Fruit fly (Drosophila melanogaster): ENCODE results near the gene CG14269.

The CG14269 gene

DNA sequence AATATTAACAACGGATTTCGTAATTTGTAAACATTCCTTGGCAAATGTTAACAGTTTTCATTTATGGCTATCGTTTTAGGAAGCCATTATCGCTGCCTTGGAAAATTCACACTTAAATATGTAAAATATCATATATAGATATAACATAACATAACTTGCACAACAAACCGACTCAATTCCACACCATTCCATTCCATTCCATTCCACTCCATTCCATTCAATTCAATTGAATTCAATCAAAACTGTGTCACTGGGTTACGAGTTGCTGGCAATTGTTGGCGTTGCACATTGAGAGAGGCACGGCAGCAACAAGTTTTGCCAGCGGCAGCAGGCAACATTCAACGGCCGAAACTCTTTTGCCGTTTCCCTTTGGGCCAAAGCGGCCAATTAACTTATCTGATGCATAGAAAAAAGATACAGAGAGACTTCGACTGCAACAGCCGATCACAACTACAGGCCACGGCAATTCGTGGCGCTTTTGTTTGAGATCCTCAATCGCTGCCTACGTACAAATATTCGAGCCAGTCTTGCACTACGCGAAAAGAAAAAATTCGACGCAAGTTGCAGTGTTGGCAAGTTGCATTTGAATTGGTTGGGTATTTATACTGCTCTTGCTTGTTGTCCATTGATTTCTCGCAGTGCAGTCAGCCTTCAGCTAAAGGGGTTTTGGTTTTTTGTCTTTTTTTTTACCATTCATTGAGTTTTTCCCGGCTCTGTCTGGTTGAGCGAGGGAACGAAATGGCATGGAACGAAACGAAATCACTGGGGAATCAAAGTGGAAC is 17.6 kb upstream of the CG14269 start:
- no peak for TF ChIP-seq noc (tag; optimal IDR thresholded peaks at IDR 0.05)

DNA sequence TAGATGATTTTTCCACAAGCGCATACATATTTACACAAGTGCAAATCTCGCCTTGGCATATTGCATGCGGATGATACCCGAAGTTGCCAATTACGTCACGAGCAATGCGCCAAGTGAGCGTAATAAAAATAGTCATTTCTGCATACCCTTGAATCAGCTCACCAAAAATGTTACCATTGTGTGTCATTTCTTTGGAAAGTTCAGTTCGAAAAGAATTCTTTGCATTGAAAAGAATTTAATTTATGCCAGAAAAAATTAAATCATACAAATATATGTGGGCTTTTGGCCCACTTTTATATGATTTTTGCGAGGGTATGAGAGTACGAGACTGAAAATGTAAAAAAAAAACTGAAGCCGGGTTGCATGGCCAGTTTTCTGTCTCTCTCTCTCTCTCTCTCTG is 16.3 kb upstream of the CG14269 start:
- TF ChIP-seq noc (tag; optimal IDR thresholded peaks at IDR 0.05), result no peak

DNA sequence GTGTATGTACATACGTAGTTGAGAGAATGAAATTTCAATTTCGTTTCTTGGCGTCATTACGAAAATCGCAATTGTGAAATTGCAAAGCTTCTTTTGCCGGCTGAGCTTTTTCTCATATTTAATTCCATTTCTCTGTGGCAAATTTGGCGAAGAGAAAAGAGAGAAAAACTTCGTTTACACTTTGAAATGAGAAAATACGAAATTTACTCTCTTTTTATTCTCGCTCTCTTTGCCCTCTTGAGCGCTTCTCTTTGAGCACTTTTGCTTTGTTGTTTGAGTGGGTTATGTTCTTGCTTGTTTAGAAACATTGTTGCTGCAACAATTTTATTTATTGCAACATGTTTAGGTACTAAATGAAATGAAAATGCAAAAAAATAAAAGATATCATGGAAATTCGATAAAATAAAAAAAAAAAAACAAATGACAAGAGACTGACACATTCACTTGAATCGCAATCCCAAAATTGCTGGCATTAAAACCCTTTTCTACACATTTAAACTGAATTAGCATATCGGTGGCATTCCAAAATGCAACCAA is 15.7 kb upstream of the CG14269 start:
- TF ChIP-seq noc (tag; optimal IDR thresholded peaks at IDR 0.05), result no peak

DNA sequence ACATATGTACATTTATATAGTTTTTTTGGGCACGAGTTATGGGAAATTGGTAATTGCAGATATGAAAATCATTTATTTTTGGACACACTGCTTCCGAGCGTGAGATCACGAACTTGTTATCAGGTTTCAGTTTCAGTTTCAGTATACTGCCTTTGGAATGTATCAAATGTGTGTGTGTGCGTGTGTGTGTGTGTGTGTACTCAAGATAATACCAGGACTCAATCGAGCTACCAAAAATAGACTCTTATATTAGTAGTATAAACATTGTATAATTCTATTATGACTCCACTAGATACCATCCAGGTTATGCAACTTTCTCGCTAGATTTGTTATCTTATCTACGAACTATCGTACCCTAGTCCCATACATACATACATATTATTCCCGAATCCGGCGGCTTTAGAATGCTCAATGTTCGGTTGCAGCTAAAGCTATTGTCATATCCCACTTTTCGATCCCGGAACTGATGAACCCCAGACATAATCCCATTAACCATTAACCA is 13.3 kb upstream of the CG14269 start, which contains the start of gene CG12535:
CG12535 (minus strand) TSS at position 51 of the 502 bp plus-strand sequence.
- no peak for TF ChIP-seq noc (tag; optimal IDR thresholded peaks at IDR 0.05)

DNA sequence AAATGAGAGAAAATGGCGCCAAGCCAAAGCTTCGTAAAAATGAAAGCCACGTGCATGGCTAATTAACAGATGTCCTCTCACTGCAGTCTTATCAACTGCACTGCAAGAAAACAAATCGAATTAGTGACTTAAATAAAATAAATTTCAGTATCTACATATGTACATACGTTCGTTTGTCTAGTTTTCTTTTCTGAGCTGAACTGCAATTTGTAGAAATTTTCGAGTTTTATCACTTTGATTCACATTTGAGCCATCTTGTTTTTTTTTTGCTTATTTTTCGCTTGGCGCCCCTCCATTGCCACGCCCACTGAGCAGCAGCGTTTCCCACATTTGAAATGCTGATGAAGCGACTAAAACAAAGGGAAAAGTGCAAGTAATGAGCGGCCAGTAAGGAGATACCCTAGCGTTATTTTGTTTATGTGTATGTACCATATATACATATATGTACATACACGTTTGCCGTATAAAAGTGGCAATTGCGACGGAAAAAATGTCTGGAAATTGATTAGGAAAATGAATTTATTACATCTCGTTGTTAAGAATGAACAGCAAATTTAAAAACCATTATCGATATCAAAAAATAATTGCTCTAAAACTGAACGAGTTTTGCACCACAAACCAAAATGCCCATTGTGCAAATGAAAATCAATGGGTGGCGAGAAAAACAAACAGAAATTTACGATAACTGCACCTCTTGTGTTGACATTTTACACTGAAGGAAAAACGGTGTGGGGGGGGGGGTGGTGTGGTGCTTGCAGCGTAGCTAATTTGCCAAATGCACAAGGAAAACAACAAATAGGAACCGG is 12.3 kb upstream of the CG14269 start:
- TF ChIP-seq noc (tag; optimal IDR thresholded peaks at IDR 0.05), result no peak

DNA sequence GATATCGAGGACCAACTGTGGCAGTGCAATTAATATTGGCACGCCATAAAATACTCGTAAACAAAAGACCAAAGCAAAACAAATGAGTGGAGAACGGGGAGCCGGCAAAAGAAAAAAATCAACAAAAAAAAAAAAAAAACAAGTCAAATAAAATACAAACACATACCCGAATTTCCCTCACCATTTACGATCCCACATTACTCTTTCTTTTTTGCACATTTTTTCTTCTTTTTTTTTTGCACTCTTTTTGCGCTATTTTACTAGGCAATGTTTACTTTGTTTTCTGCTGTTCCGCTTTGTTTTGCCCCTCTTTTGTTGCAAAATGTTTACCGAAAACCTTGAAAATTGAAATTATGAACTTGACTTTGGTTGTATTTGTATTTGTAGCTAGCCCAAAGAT is 11.0 kb upstream of the CG14269 start:
- no peak for TF ChIP-seq noc (tag; optimal IDR thresholded peaks at IDR 0.05)

DNA sequence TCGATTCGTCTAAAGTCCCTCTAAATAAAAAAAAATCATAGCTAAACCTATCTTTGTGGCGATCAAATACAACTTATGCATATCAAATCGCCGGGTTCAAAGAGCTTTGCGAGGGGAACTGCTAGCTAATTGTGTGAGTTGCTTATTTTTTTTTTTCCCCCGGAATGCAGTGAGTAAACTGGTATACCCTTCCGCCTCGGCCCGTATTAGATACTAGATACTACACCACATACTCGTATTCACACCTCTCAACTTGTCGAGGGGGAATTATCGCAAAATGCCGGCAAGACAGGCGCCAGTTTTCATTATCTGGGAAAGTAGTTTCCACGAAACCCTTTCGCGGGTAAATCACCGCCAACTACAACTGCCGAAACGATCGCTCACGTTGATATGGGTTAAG is 10.6 kb upstream of the CG14269 start:
- TF ChIP-seq noc (tag; optimal IDR thresholded peaks at IDR 0.05), result no peak

DNA sequence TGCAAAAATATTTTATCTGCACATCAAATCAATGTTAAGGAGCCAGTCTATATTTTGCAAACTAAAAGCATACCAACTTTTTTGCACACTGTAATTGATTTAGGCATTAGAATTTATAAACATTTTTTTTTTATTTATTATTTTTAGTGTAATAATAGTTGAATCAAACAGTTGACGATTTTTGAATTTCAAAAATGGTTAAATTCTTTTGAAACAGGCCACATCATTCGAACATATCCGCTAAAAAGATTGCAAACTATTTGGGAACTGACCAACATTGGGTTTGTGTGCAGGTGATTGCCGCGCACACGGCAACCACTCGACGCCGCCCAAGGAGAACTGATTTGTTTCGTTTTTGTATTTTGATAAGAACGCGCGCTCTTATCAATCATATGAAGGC is 9.2 kb upstream of the CG14269 start:
- TF ChIP-seq noc (tag; optimal IDR thresholded peaks at IDR 0.05), result peak; percentile 86

DNA sequence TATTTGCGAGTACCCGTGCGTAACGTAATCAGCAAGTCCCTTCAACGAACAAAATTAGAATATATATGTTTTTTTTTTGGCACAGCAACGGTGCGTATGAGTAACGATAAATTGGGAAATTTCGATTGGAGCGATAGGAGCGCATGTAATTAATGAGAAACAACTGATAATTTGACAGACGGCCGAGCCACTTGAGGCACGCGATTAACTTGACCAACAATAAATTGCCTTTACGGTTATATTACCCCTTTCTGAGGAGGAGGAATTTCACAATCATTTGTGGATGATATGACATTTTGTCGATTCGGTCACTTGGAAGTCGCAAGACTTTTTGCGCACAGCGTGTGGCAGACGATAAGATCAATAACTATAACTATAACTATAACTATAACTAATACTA is 8.3 kb upstream of the CG14269 start:
- peak; percentile 64 for TF ChIP-seq noc (tag; optimal IDR thresholded peaks at IDR 0.05)

DNA sequence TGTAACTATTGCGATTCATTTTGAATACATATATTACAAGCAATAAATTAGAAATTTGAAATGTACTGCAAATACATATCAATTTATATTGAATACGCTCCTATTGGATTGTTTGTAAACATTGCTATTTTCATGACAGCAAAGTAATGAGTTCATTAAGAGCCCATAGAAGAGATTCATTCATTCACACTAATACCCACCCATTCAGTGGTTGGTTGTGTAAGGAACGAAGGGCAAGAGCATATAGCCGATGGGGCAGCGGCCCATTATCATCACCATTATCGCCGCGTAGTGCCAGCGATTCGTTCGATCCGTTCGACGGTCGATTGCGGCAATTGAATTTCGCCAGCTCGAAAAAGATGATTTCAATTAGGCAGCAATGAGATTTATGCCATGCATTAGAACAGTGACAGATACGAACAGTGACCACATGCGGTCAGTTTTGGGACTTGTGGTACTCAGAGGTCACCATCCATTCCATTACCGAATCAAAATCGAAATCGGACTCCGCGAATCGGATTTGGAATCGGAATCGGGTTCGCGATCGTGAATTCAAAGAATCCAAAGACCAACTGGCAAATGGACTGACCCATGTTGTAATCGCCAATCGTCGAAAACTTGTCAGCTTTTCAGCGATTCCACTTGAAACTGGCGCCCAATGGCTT is 7.1 kb upstream of the CG14269 start:
- no peak for TF ChIP-seq noc (tag; optimal IDR thresholded peaks at IDR 0.05)

DNA sequence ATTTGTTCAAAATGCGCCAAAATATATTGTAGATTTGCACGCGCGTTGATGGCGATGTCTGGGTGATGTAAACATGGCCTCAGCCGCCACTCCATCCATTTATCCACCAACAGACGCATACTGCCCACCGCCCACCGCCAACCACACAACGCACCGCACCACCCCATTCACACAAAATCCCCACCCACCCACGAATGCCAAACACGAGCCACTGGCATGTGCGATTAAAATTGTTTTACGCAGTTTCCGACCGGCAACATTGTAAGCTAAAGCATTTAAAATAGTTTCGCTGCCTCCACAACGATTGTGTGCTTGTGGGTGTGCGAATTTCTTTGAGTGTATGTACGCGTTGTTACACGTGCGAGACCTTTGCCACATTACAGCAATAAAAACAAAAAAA is 4.9 kb upstream of the CG14269 start:
- no peak for TF ChIP-seq noc (tag; optimal IDR thresholded peaks at IDR 0.05)

DNA sequence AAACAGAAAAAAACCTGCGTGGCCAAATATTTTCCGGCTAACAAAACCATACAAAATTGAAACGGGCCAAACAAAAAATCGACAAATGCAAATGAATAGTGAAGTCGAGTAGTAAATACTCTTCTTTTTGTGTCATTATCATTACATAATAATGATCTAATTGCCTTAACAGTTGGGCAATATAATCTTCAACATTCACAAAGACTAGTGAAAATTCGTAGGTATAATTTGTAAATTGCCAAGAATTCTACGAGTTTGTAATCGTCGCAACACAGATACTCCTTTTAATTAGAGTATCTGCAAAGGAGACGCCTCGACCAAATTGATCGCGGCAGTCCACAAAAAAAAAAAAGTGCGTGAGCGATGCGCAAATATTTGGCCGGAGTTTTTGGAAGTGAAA is 1.9 kb upstream of the CG14269 start:
- no peak for TF ChIP-seq noc (tag; optimal IDR thresholded peaks at IDR 0.05)

DNA sequence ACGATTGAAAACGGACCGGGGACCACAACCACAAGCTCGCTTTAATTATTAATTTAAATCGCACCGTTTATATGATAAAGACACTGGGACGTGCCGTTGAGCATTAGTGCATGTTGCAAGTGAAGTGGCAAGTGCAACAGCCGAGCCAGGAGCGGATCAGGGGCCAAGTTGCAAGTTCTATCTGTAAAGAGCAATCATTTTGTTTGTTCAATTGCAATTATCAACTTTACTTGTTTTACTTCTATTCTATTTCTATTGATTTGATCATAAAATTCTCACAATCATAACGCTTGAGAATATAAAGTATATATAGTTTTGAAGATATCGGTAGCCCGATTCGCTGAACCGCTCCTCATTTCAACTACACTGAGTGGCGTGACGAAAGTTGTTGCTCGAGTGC is 576 bp upstream of the CG14269 start:
- TF ChIP-seq noc (tag; optimal IDR thresholded peaks at IDR 0.05), result no peak

DNA sequence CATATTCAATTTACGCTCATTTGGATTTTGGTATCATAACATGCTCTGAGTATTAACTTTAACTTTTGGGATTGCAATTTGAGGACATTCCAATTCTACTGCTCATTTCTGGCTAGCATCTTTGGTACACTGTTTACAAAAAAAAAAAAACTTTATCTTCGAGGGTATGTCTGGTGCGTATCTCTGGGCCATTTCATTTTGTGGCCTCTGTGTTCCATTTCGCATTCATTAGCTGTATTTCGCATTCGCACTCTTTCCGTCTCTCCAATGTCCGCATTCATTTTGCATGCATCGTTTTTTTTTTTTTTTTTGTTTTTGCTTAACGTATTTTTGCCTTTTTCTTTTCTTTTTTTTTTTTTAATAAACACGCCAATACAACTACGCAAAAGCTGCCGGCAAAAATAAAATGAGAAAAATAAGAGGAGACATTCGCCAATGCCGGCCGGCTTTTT is 1.9 kb downstream of the CG14269 start:
- peak; percentile 8 for TF ChIP-seq noc (tag; optimal IDR thresholded peaks at IDR 0.05)

DNA sequence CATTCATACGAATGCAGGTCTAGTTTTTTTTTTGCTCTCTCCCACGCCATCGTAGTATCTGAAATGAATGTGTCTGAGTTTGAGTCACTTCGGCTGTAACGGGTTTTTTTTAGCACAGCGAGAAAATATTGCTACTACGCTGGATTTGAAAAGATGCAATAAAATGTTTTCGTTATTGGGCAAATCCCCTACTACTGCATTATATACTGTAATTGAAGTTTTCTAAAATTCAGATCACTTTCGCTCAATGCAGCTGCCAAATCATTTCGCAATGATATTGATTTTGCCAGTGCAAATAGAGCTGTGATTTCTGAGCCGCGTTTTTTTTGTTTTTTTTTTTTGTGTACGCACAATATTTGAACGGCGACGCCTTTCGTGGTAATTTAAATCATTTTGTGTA is 2.7 kb downstream of the CG14269 start:
- peak; percentile 5 for TF ChIP-seq noc (tag; optimal IDR thresholded peaks at IDR 0.05)

DNA sequence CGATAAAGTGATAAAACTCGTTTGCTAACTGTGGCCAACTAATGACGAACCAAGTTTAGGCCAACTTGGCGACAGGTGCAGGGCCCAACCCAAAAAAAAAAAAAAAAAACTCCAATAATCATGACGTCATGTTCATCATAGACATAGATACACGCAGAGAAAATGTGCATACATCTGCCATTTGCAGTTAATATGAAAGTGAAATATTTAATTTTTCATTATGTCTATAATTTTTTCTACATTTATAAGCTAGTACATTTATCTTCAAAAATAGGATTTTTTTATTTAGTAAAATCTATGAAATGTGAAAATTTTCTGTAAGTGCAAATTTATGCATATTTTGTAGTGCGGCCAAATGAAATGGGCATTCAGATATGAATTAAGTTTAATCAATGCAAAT is 4.0 kb downstream of the CG14269 start:
- TF ChIP-seq noc (tag; optimal IDR thresholded peaks at IDR 0.05), result peak; percentile 73

Measured in whole organism, larva.